Worm (Caenorhabditis elegans) whole organism, midembryonic: Measurements from ENCODE around the gene nhr-184.

Experiments
- T22C8.4 ChIP-seq: fragments of 200-800 bp; sonication (Bioruptor generic); IDR thresholded peaks from 2 replicates; pipeline ENCODE4 v1.3.6; 2022; ENCODE audit warnings: missing genetic modification characterization, missing compliant biosample characterization
- cog-1 ChIP-seq: sonication (generic microtip); optimal IDR thresholded peaks from 2 replicates; lab custom pipeline; 2016; ENCODE audit warnings: missing genetic modification characterization, missing compliant biosample characterization
- flt-1 ChIP-seq: fragments of 200-800 bp; sonication (Bioruptor generic); IDR thresholded peaks from 2 replicates; pipeline ENCODE4 v1.3.6; 2022; ENCODE audit warnings: missing genetic modification characterization, missing compliant biosample characterization
- klf-2 ChIP-seq: fragments of 200-800 bp; sonication (Bioruptor generic); conservative IDR thresholded peaks from 2 replicates; pipeline ENCODE4 v1.3.6; 2022; ENCODE audit warnings: missing genetic modification reagents, missing genetic modification characterization, missing compliant biosample characterization
- med-1 ChIP-seq: sonication (generic microtip); optimal IDR thresholded peaks from 2 replicates; lab custom pipeline; 2017; ENCODE audit warnings: missing genetic modification characterization, mild to moderate bottlenecking, missing compliant biosample characterization, antibody characterized with exemption, missing genetic modification reagents; ENCODE audit not compliant: insufficient read depth
- ref-1 ChIP-seq: fragments of 200-800 bp; sonication (Bioruptor generic); conservative IDR thresholded peaks from 2 replicates; pipeline ENCODE4 v1.3.6; 2022; ENCODE audit warnings: missing genetic modification reagents, missing genetic modification characterization, missing compliant biosample characterization
- tab-1 ChIP-seq: fragments of 200-800 bp; sonication (Bioruptor generic); IDR thresholded peaks from 2 replicates; pipeline ENCODE4 v1.3.6; 2022; ENCODE audit warnings: missing genetic modification characterization, missing compliant biosample characterization
- ztf-23 ChIP-seq: fragments of 200-800 bp; sonication (Bioruptor generic); IDR thresholded peaks from 2 replicates; pipeline ENCODE4 v1.3.6; 2022; ENCODE audit warnings: missing genetic modification reagents, missing genetic modification characterization, missing compliant biosample characterization
- ztf-29 ChIP-seq: fragments of 200-800 bp; sonication (Bioruptor generic); IDR thresholded peaks from 2 replicates; pipeline ENCODE4 v1.3.6; 2022; ENCODE audit warnings: missing genetic modification reagents, missing genetic modification characterization, missing compliant biosample characterization

Gene nhr-184

DNA sequence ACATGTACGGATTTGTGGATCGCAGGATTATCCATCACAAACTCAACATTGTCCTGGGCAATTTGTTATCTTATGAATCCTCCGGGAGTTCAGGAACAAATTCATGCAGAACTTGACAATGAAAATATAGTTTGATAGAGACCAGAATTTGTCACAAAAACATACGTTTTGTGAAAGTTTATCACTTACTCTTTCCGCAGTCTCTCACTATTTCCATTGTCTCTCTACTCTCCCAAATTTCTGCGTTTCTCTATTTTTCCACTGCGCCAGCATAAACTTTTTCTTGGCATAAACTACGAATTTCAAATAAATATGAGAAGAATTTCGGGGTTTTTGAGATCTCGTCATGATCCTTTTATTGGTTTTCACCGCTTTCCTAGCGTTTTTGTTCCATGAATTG is 28.4 kb upstream of the nhr-184 start, which contains the start of gene cyp-33C3:
TSS of gene cyp-33C3 (plus strand) at position 149 of the 400 bp plus-strand sequence.
- no peak for TF ChIP-seq med-1 (GFP tag; lab: Kevin White, UChicago)

DNA sequence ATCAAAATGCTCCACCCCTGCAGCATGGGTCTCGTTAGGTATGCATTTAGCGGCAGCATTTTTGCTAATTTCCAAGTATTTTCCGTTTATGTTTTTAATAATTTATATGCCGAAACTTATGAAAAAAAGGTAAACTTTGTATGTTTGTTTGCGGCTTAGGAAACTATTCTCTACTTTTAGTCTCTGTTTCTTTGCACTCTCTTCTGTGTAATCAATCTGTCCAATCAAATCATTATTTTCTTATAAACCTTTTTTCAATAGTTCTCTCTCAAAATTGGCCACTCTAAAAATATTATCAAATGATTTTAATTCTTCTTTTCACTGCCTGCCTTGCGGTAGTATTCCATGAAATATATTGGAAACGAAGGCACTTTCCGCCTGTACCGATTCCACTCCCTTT is 23.7 kb upstream of the nhr-184 start:
- TF ChIP-seq T22C8.4 (GFP tag; lab: Robert Waterston, UW) (no peak), klf-2 (no peak), ztf-23 (GFP tag; lab: Robert Waterston, UW) (no peak), tab-1 (GFP tag; lab: Robert Waterston, UW) (no peak), ref-1 (GFP tag; lab: Robert Waterston, UW) (no peak), med-1 (GFP tag; lab: Kevin White, UChicago) (no peak), ztf-29 (GFP tag; lab: Robert Waterston, UW) (no peak), cog-1 (no peak), flt-1 (GFP tag; lab: Robert Waterston, UW) (no peak)

DNA sequence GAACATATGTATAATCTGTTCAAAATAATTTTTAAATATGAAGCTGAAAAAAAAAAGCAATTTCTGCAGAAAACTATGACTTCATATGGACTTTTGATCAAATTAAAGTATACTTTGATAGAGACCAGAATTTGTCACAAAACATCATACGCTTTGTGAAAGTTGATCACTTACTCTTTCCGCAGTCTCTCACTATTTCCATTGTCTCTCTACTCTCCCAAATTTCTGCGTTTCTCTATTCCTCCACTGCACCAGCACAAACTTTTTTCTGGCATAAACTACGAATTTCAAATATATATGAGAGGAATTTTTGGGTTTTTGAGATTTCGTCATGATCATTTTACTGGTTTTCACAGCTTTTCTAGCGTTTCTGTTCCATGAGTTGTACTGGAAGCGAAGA is 21.6 kb upstream of the nhr-184 start, which contains the start of gene cyp-33C4:
TSS of gene cyp-33C4 (plus strand) at position 293 of the 400 bp plus-strand sequence.
- TF ChIP-seq T22C8.4 (GFP tag; lab: Robert Waterston, UW) (no peak), cog-1 (no peak), ztf-23 (GFP tag; lab: Robert Waterston, UW) (no peak), flt-1 (GFP tag; lab: Robert Waterston, UW) (no peak), ztf-29 (GFP tag; lab: Robert Waterston, UW) (no peak), med-1 (GFP tag; lab: Kevin White, UChicago) (no peak), klf-2 (no peak), ref-1 (GFP tag; lab: Robert Waterston, UW) (no peak), tab-1 (GFP tag; lab: Robert Waterston, UW) (no peak)

DNA sequence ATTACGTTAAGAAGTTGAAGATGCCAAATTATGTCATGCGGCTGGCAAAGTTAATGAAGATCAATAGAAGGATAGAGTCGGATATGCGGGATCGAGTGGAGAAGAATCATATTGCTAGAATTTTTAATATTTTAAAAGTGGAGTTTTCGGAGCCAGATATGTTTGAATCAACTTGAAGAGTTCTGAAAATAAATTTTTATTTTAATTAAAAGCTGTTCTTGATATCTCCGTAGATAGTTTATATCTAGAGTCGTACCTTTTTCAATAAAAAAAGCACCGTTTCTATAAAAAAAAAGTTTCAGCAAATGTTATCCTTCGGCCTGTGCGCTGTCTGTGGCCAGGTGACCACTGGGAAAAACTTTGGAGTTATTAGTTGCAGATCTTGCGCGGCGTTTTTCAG is 18.9 kb upstream of the nhr-184 start, which contains the start of gene nhr-96:
TSS of gene nhr-96 (plus strand) at position 301 of the 400 bp plus-strand sequence.
- TF ChIP-seq ref-1 (GFP tag; lab: Robert Waterston, UW), result no peak
- TF ChIP-seq flt-1 (GFP tag; lab: Robert Waterston, UW), result no peak
- no peak for TF ChIP-seq klf-2
- TF ChIP-seq ztf-29 (GFP tag; lab: Robert Waterston, UW), result no peak
- no peak for TF ChIP-seq med-1 (GFP tag; lab: Kevin White, UChicago)
- TF ChIP-seq ztf-23 (GFP tag; lab: Robert Waterston, UW), result no peak
- no peak for TF ChIP-seq cog-1
- no peak for TF ChIP-seq tab-1 (GFP tag; lab: Robert Waterston, UW)
- no peak for TF ChIP-seq T22C8.4 (GFP tag; lab: Robert Waterston, UW)

DNA sequence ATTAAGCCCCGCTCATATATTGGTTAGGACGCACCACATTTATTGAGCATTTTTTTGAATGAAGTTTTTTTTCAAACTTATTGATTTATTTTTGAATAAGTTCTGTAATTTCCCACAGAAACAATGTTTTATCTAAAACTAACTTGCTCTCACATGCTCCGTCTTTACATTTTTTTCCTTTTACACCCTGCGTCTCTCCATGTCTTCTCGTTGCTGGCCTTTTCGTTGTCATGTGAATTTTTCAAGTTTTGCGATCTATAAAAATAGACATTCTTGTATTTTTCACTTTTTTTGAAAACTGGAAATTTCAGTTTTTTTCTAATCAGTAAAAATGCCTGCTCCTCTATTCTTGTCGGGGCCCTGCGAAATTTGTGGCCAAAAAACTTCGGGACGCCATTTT is 16.6 kb upstream of the nhr-184 start, which contains the start of gene nhr-134:
TSS of gene nhr-134 (plus strand) at position 312 of the 400 bp plus-strand sequence.
- no peak for TF ChIP-seq ztf-23 (GFP tag; lab: Robert Waterston, UW)
- TF ChIP-seq klf-2, result no peak
- TF ChIP-seq cog-1, result no peak
- TF ChIP-seq tab-1 (GFP tag; lab: Robert Waterston, UW), result no peak
- no peak for TF ChIP-seq med-1 (GFP tag; lab: Kevin White, UChicago)
- TF ChIP-seq ref-1 (GFP tag; lab: Robert Waterston, UW), result no peak
- no peak for TF ChIP-seq flt-1 (GFP tag; lab: Robert Waterston, UW)
- no peak for TF ChIP-seq T22C8.4 (GFP tag; lab: Robert Waterston, UW)
- TF ChIP-seq ztf-29 (GFP tag; lab: Robert Waterston, UW), result no peak

DNA sequence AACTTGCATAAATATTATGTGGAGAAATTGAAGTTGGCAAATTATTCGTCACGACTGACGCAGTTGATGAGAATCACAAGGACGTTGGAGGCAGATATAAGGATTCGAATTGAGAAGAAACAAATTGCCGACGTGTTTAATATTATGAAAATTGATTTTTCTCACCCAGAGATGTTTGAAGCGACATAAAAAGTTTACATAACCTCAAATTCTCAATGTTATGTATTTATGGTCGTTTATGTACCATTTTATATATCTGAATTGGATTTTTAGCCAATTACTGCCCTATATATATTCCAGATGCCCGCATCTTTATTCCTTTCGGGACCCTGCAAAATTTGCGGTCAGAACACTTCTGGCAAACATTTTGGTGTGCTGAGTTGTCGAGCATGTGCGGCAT is 14.5 kb upstream of the nhr-184 start, which contains the start of gene nhr-126:
TSS of gene nhr-126 (plus strand) at position 301 of the 400 bp plus-strand sequence.
- TF ChIP-seq ref-1 (GFP tag; lab: Robert Waterston, UW) (no peak), med-1 (GFP tag; lab: Kevin White, UChicago) (no peak), klf-2 (no peak), flt-1 (GFP tag; lab: Robert Waterston, UW) (no peak), T22C8.4 (GFP tag; lab: Robert Waterston, UW) (no peak), cog-1 (no peak), ztf-23 (GFP tag; lab: Robert Waterston, UW) (no peak), ztf-29 (GFP tag; lab: Robert Waterston, UW) (no peak), tab-1 (GFP tag; lab: Robert Waterston, UW) (no peak)

DNA sequence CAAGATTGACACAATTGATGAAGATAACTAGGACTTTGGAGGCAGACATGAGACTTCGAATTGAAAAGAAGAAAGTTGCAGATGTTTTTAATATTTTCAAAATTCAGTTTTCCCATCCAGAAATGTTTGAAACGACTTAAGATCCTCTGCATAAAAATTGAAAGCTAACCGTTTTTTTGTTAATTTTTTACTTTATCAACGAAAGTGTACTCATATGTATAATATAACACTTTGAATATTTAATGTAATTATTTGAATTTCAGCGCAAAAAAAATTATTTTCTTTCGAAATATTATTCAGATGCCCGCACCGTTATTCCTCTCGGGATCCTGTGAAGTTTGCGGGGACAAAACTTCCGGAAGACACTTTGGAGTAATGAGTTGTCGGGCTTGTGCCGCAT is 12.6 kb upstream of the nhr-184 start, which contains the start of gene nhr-18:
TSS of gene nhr-18 (plus strand) at position 301 of the 400 bp plus-strand sequence.
- TF ChIP-seq T22C8.4 (GFP tag; lab: Robert Waterston, UW) (no peak), ztf-29 (GFP tag; lab: Robert Waterston, UW) (no peak), med-1 (GFP tag; lab: Kevin White, UChicago) (no peak), flt-1 (GFP tag; lab: Robert Waterston, UW) (no peak), tab-1 (GFP tag; lab: Robert Waterston, UW) (no peak), ztf-23 (GFP tag; lab: Robert Waterston, UW) (no peak), ref-1 (GFP tag; lab: Robert Waterston, UW) (no peak), cog-1 (no peak), klf-2 (no peak)

DNA sequence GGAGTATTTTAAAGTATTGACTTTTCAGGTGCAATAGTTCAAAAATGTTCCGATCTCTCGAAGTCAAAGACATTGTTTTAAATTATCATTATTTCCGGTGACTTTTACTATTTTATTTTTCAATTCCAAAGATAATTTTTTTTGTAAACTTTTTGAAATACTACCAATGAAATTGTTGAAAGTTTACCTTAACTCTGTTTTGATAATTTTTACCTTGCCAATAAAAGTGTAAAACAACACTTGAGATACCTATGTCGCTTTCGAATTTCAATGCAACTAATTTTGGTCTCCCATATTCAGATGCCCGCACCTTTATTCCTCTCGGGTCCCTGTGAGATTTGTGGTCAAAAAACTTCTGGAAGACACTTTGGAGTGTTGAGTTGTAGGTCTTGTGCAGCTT is 10.9 kb upstream of the nhr-184 start, which contains the start of gene nhr-103:
TSS of gene nhr-103 (plus strand) at position 301 of the 400 bp plus-strand sequence.
- TF ChIP-seq klf-2 (no peak), flt-1 (GFP tag; lab: Robert Waterston, UW) (no peak), cog-1 (no peak), ztf-29 (GFP tag; lab: Robert Waterston, UW) (no peak), med-1 (GFP tag; lab: Kevin White, UChicago) (no peak), ztf-23 (GFP tag; lab: Robert Waterston, UW) (no peak), tab-1 (GFP tag; lab: Robert Waterston, UW) (no peak), ref-1 (GFP tag; lab: Robert Waterston, UW) (no peak), T22C8.4 (GFP tag; lab: Robert Waterston, UW) (no peak)

DNA sequence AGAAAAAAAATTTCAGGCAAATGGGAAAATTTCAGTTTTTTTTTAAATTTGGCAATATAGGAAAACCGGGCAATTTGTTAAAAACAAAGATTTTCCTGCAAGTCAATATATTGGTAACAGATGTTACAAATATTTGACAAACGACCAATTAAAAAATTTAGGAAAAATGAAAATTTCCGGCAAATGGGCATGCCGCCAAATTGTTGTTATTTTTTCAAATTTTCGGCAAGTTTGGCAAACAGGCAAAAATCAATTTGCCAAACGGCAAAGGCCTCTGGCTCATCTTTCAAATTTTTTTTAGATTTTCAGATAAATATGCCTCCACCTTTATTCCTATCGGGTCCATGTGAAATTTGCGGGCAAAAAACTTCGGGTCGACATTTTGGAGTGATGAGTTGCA is 7.5 kb upstream of the nhr-184 start, which contains the start of gene nhr-128:
TSS of gene nhr-128 (plus strand) at position 301 of the 400 bp plus-strand sequence.
- TF ChIP-seq ztf-23 (GFP tag; lab: Robert Waterston, UW), result no peak
- TF ChIP-seq T22C8.4 (GFP tag; lab: Robert Waterston, UW), result no peak
- no peak for TF ChIP-seq ztf-29 (GFP tag; lab: Robert Waterston, UW)
- TF ChIP-seq klf-2, result no peak
- TF ChIP-seq flt-1 (GFP tag; lab: Robert Waterston, UW), result no peak
- TF ChIP-seq med-1 (GFP tag; lab: Kevin White, UChicago), result no peak
- no peak for TF ChIP-seq ref-1 (GFP tag; lab: Robert Waterston, UW)
- TF ChIP-seq tab-1 (GFP tag; lab: Robert Waterston, UW), result no peak
- no peak for TF ChIP-seq cog-1
